Worm (Caenorhabditis elegans) whole organism, L4 larva: ENCODE measurements around the gene C50H11.13.

Experiments
- aly-2 ChIP-seq: sonication (generic microtip); optimal IDR thresholded peaks from 2 replicates; lab custom pipeline; 2018; ENCODE audit warnings: missing biosample characterization, missing genetic modification characterization
- hif-1 ChIP-seq, 2 experiments: sonication (generic microtip); optimal IDR thresholded peaks; 2 replicates each; lab custom pipeline; 2016 to 2017; ENCODE audit warnings: missing compliant biosample characterization in 2 of 2, missing genetic modification characterization in 2 of 2, missing genetic modification reagents in 2 of 2, missing genotype in 2 of 2, mild to moderate bottlenecking in 1 of 2
- mxl-2 ChIP-seq: fragments of 200-800 bp; sonication (Bioruptor generic); conservative IDR thresholded peaks from 2 replicates; pipeline ENCODE4 v1.3.6; 2022; ENCODE audit warnings: missing genetic modification reagents, missing genetic modification characterization, missing compliant biosample characterization
- unc-62 ChIP-seq, 3 experiments: fragments of 150-350 bp in 1 of 3; sonication (generic microtip); optimal IDR thresholded peaks in 2 of 3; peaks in 1 of 3; 1 replicate in 1 of 3; 2 replicates in 2 of 3; lab custom pipeline; 2014 to 2017; ENCODE audit warnings: missing biosample characterization in 3 of 3, missing genetic modification characterization in 3 of 3, missing genetic modification reagents in 3 of 3, missing genotype in 1 of 3
- zfp-3 ChIP-seq: fragments of 200-800 bp; sonication (Bioruptor generic); conservative IDR thresholded peaks from 2 replicates; pipeline ENCODE4 v1.3.6; 2022; ENCODE audit warnings: missing genetic modification reagents, missing genetic modification characterization, missing compliant biosample characterization

DNA sequence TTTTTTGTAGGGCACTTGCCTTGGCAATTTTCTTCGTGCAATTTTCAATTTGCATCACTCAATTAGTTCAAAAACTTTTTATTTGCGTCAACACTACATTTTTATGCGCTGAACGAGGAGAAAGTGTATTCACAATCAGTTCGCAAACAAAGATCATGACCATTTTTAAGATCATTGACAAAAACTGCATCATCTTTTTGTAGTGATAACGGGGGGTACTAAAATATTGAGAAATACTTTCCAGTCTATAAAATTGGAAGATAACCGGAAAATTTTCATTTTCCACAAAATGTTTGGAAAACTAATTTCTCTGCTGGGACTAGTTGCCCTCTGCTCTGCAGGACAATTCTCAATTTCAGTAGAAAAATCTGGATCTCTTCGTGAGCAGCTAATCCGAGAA, 47.2 kb downstream of the C50H11.13 start, which contains the start of gene asp-8:
- TF ChIP-seq zfp-3 (GFP tag; lab: Robert Waterston, UW) (no peak), unc-62 (GFP tag; optimal IDR thresholded peaks at IDR 0.05 in 1 of 2; lab: Kevin White, UChicago) (no peak), unc-62 (tag; optimal IDR thresholded peaks at IDR 0.05; lab: Kevin White, UChicago) (no peak), hif-1 (tag; optimal IDR thresholded peaks at IDR 0.05; lab: Kevin White, UChicago) (no peak), aly-2 (no peak), mxl-2 (no peak)
